Worm (Caenorhabditis elegans) whole organism, midembryonic: ENCODE results near the gene Y46G5A.23.

Source experiments
- T22C8.4 ChIP-seq: fragments of 200-800 bp; sonication (Bioruptor generic); IDR thresholded peaks from 2 replicates; pipeline ENCODE4 v1.3.6; 2022; ENCODE audit warnings: missing genetic modification characterization, missing compliant biosample characterization
- flt-1 ChIP-seq: fragments of 200-800 bp; sonication (Bioruptor generic); IDR thresholded peaks from 2 replicates; pipeline ENCODE4 v1.3.6; 2022; ENCODE audit warnings: missing genetic modification characterization, missing compliant biosample characterization
- klf-2 ChIP-seq: fragments of 200-800 bp; sonication (Bioruptor generic); conservative IDR thresholded peaks from 2 replicates; pipeline ENCODE4 v1.3.6; 2022; ENCODE audit warnings: missing genetic modification reagents, missing genetic modification characterization, missing compliant biosample characterization
- med-1 ChIP-seq: sonication (generic microtip); optimal IDR thresholded peaks from 2 replicates; lab custom pipeline; 2017; ENCODE audit warnings: missing genetic modification characterization, mild to moderate bottlenecking, missing compliant biosample characterization, antibody characterized with exemption, missing genetic modification reagents; ENCODE audit not compliant: insufficient read depth
- ref-1 ChIP-seq: fragments of 200-800 bp; sonication (Bioruptor generic); conservative IDR thresholded peaks from 2 replicates; pipeline ENCODE4 v1.3.6; 2022; ENCODE audit warnings: missing genetic modification reagents, missing genetic modification characterization, missing compliant biosample characterization
- ztf-29 ChIP-seq: fragments of 200-800 bp; sonication (Bioruptor generic); IDR thresholded peaks from 2 replicates; pipeline ENCODE4 v1.3.6; 2022; ENCODE audit warnings: missing genetic modification reagents, missing genetic modification characterization, missing compliant biosample characterization

DNA sequence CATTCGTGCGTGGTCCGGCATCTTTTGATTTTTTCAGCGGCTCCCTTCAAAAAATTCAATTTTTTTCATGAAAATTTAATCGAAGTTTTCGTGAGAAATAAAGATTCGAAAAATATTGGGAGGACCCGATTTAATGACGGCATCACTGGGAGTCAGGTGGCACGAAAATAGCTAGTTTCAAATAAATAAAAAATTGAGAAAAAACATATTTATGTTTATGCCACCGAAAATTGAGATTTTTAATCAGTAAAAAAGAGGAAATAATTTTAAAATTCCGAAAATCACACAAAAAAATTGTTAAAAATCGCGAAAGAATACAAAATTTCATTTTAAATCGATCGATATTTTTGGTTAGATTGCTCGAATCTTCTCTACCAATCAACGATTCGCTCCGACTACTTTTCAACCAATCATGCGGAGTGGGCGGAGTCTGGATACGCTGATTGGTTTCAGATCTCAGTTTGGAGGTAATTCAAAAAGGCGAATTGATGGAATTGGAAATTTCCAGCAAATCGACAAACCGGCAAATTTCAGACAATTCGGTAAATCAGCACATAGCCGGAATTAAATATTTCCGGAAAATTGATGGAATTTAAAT, 49.4 kb upstream of the Y46G5A.23 start, which contains the start of gene gsy-1:
- TF ChIP-seq med-1 (GFP tag; lab: Kevin White, UChicago) (no peak), T22C8.4 (no peak), flt-1 (GFP tag; lab: Robert Waterston, UW) (no peak), klf-2 (GFP tag; lab: Robert Waterston, UW) (no peak), ref-1 (GFP tag; lab: Robert Waterston, UW) (no peak), ztf-29 (GFP tag; lab: Robert Waterston, UW) (no peak)
